Worm (Caenorhabditis elegans) whole organism, L1 larva: Measurements from ENCODE around the gene srx-33.
A peak's percentile ranks its signal among the peaks of the same experiment; 100 is the strongest.

Experiments used
- C16A3.4 ChIP-seq: fragments of 150-350 bp; optimal IDR thresholded peaks from 2 replicates; lab custom pipeline; 2014; ENCODE audit warnings: missing biosample characterization, missing genetic modification characterization
- C34B4.2 ChIP-seq: sonication (generic microtip); optimal IDR thresholded peaks from 2 replicates; lab custom pipeline; 2017; ENCODE audit warnings: mild to moderate bottlenecking, missing genetic modification characterization, missing compliant biosample characterization
- aha-1 ChIP-seq: fragments of 150-350 bp; optimal IDR thresholded peaks from 2 replicates; lab custom pipeline; 2014; ENCODE audit warnings: missing biosample characterization, missing genetic modification characterization
- alr-1 ChIP-seq: fragments of 200-800 bp; sonication (Bioruptor generic); optimal IDR thresholded peaks from 2 replicates; lab custom pipeline; 2018; ENCODE audit warnings: borderline replicate concordance, mild to moderate bottlenecking, missing genetic modification characterization, missing compliant biosample characterization
- aly-2 ChIP-seq: fragments of 150-350 bp; optimal IDR thresholded peaks from 2 replicates; lab custom pipeline; 2014; ENCODE audit warnings: missing biosample characterization, missing genetic modification characterization
- blmp-1 ChIP-seq: fragments of 150-350 bp; optimal IDR thresholded peaks from 2 replicates; lab custom pipeline; 2014; ENCODE audit warnings: missing biosample characterization, missing genetic modification characterization
- ceh-63 ChIP-seq: fragments of 200-800 bp; sonication (Bioruptor generic); optimal IDR thresholded peaks from 2 replicates; lab custom pipeline; 2018; ENCODE audit warnings: mild to moderate bottlenecking, missing genetic modification characterization, missing compliant biosample characterization
- ceh-8 ChIP-seq: fragments of 200-800 bp; sonication (Bioruptor generic); optimal IDR thresholded peaks from 2 replicates; lab custom pipeline; 2018; ENCODE audit warnings: mild to moderate bottlenecking, missing genetic modification characterization, moderate library complexity, missing compliant biosample characterization
- ceh-82 ChIP-seq, 3 experiments: fragments of 150-350 bp in 1 of 3; sonication (generic microtip) in 2 of 3; optimal IDR thresholded peaks; 2 replicates each; lab custom pipeline; 2014 to 2017; ENCODE audit warnings: missing biosample characterization in 3 of 3, missing genetic modification characterization in 3 of 3
- ceh-88 ChIP-seq: fragments of 200-800 bp; sonication (Bioruptor generic); IDR thresholded peaks from 2 replicates; pipeline ENCODE4 v1.3.6; 2022; ENCODE audit warnings: missing genetic modification characterization, missing compliant biosample characterization
- ces-1 ChIP-seq: fragments of 150-350 bp; optimal IDR thresholded peaks from 2 replicates; lab custom pipeline; 2014; ENCODE audit warnings: missing biosample characterization, missing genetic modification reagents, missing genetic modification characterization
- dpl-1 ChIP-seq, 3 experiments: fragments of 150-350 bp in 2 of 3; sonication (generic microtip) in 1 of 3; optimal IDR thresholded peaks; 2 replicates each; lab custom pipeline; 2014 to 2017; ENCODE audit warnings: missing biosample characterization in 3 of 3, missing genetic modification characterization in 3 of 3, missing genetic modification reagents in 3 of 3
- dsc-1 ChIP-seq: sonication (generic microtip); optimal IDR thresholded peaks from 2 replicates; lab custom pipeline; 2016; ENCODE audit warnings: mild to moderate bottlenecking, missing genetic modification characterization, missing compliant biosample characterization
- efl-1 ChIP-seq, 4 experiments: fragments of 150-350 bp; optimal IDR thresholded peaks in 3 of 4; peaks in 1 of 4; 1 replicate in 1 of 4; 2 replicates in 3 of 4; lab custom pipeline; 2014; ENCODE audit warnings: missing biosample characterization in 2 of 4, missing genetic modification characterization in 2 of 4, missing genetic modification reagents in 2 of 4
- efl-3 ChIP-seq: fragments of 200-800 bp; sonication (Bioruptor generic); optimal IDR thresholded peaks from 2 replicates; lab custom pipeline; 2018; ENCODE audit warnings: mild to moderate bottlenecking, missing genetic modification characterization, missing compliant biosample characterization
- egl-27 ChIP-seq, 2 experiments: fragments of 150-350 bp in 1 of 2; sonication (generic microtip); optimal IDR thresholded peaks; 3 replicates each; lab custom pipeline; 2017 to 2018; ENCODE audit warnings: missing biosample characterization in 2 of 2, missing genetic modification characterization in 2 of 2, missing genetic modification reagents in 2 of 2
- elt-2 ChIP-seq: sonication (generic microtip); optimal IDR thresholded peaks from 2 replicates; lab custom pipeline; 2016; ENCODE audit warnings: missing genetic modification characterization, mild to moderate bottlenecking, inconsistent platforms, missing compliant biosample characterization, missing genetic modification reagents
- fkh-10 ChIP-seq: sonication (generic microtip); optimal IDR thresholded peaks from 2 replicates; lab custom pipeline; 2017; ENCODE audit warnings: missing biosample characterization, missing genetic modification reagents, missing genetic modification characterization
- fkh-4 ChIP-seq: sonication (generic microtip); optimal IDR thresholded peaks from 2 replicates; lab custom pipeline; 2016; ENCODE audit warnings: missing compliant biosample characterization, missing genetic modification characterization, borderline replicate concordance
- fkh-8 ChIP-seq: sonication (generic microtip); optimal IDR thresholded peaks from 2 replicates; lab custom pipeline; 2016; ENCODE audit warnings: mild to moderate bottlenecking, missing genetic modification characterization, missing compliant biosample characterization
- fos-1 ChIP-seq: fragments of 150-350 bp; optimal IDR thresholded peaks from 2 replicates; lab custom pipeline; 2014; ENCODE audit warnings: missing biosample characterization, missing genetic modification characterization
- grh-1 ChIP-seq: fragments of 200-800 bp; sonication (Bioruptor generic); IDR thresholded peaks from 2 replicates; pipeline ENCODE4 v1.3.6; 2022; ENCODE audit warnings: missing genetic modification reagents, missing genetic modification characterization, missing compliant biosample characterization
- irx-1 ChIP-seq: sonication (generic microtip); optimal IDR thresholded peaks from 2 replicates; lab custom pipeline; 2016; ENCODE audit warnings: missing genetic modification characterization, missing compliant biosample characterization
- jun-1 ChIP-seq: fragments of 150-350 bp; optimal IDR thresholded peaks from 2 replicates; lab custom pipeline; 2014; ENCODE audit warnings: missing biosample characterization, missing genetic modification reagents, missing genetic modification characterization
- lin-13 ChIP-seq: fragments of 150-350 bp; optimal IDR thresholded peaks from 2 replicates; lab custom pipeline; 2014; ENCODE audit warnings: missing biosample characterization, missing genetic modification reagents, missing genetic modification characterization
- lin-35 ChIP-seq, 2 experiments: fragments of 150-350 bp; optimal IDR thresholded peaks; 2 replicates each; lab custom pipeline; 2014; ENCODE audit warnings: missing biosample characterization in 2 of 2, missing genetic modification characterization in 2 of 2, missing genetic modification reagents in 2 of 2
- lin-39 ChIP-seq: fragments of 150-350 bp; optimal IDR thresholded peaks from 2 replicates; lab custom pipeline; 2014; ENCODE audit warnings: missing biosample characterization, missing genetic modification reagents, missing genetic modification characterization
- lsy-2 ChIP-seq, 2 experiments: fragments of 150-350 bp; optimal IDR thresholded peaks; 2 replicates each; lab custom pipeline; 2014; ENCODE audit warnings: missing biosample characterization in 2 of 2, missing genetic modification characterization in 2 of 2
- mef-2 ChIP-seq: fragments of 150-350 bp; optimal IDR thresholded peaks from 2 replicates; lab custom pipeline; 2014; ENCODE audit warnings: missing biosample characterization, missing genetic modification characterization
- mep-1 ChIP-seq: fragments of 150-350 bp; optimal IDR thresholded peaks from 2 replicates; lab custom pipeline; 2014; ENCODE audit warnings: missing biosample characterization, missing genetic modification characterization
- nhr-12 ChIP-seq: sonication (generic microtip); optimal IDR thresholded peaks from 2 replicates; lab custom pipeline; 2017; ENCODE audit warnings: missing biosample characterization, missing genetic modification characterization
- nhr-19 ChIP-seq: fragments of 200-800 bp; sonication (Bioruptor generic); conservative IDR thresholded peaks from 2 replicates; pipeline ENCODE4 v1.3.6; 2022; ENCODE audit warnings: missing genetic modification characterization, missing compliant biosample characterization
- nhr-20 ChIP-seq: sonication (generic microtip); optimal IDR thresholded peaks from 2 replicates; lab custom pipeline; 2016; ENCODE audit warnings: mild to moderate bottlenecking, missing genetic modification characterization, missing compliant biosample characterization
- nhr-237 ChIP-seq: fragments of 150-350 bp; optimal IDR thresholded peaks from 2 replicates; lab custom pipeline; 2014; ENCODE audit warnings: missing biosample characterization, missing genetic modification characterization
- nhr-47 ChIP-seq: sonication (generic microtip); optimal IDR thresholded peaks from 2 replicates; lab custom pipeline; 2016; ENCODE audit warnings: mild to moderate bottlenecking, missing genetic modification characterization, moderate library complexity, missing compliant biosample characterization
- nhr-71 ChIP-seq: sonication (generic microtip); optimal IDR thresholded peaks from 2 replicates; lab custom pipeline; 2016; ENCODE audit warnings: mild to moderate bottlenecking, missing genetic modification characterization, moderate library complexity, missing compliant biosample characterization
- nhr-76 ChIP-seq: sonication (generic microtip); optimal IDR thresholded peaks from 2 replicates; lab custom pipeline; 2017; ENCODE audit warnings: missing biosample characterization, missing genetic modification characterization
- nhr-77 ChIP-seq: fragments of 150-350 bp; optimal IDR thresholded peaks from 2 replicates; lab custom pipeline; 2014; ENCODE audit warnings: missing biosample characterization, missing genetic modification characterization
- nhr-85 ChIP-seq: sonication (generic microtip); peaks from one replicate; lab custom pipeline; 2016; ENCODE audit warnings: missing genetic modification characterization, inconsistent platforms, missing compliant biosample characterization
- nhr-90 ChIP-seq: sonication (generic microtip); optimal IDR thresholded peaks from 2 replicates; lab custom pipeline; 2016; ENCODE audit warnings: mild to moderate bottlenecking, missing genetic modification characterization, missing compliant biosample characterization; ENCODE audit not compliant: poor library complexity
- pqm-1 ChIP-seq: sonication (generic microtip); optimal IDR thresholded peaks from 3 replicates; lab custom pipeline; 2017; ENCODE audit warnings: missing biosample characterization, missing genetic modification characterization
- rnt-1 ChIP-seq: sonication (generic microtip); optimal IDR thresholded peaks from 2 replicates; lab custom pipeline; 2016; ENCODE audit warnings: mild to moderate bottlenecking, missing genetic modification characterization, moderate library complexity, missing compliant biosample characterization
- snpc-4 ChIP-seq: fragments of 150-350 bp; optimal IDR thresholded peaks from 2 replicates; lab custom pipeline; 2014; ENCODE audit warnings: missing biosample characterization, missing genetic modification characterization
- sup-37 ChIP-seq: fragments of 200-800 bp; sonication (Bioruptor generic); optimal IDR thresholded peaks from 2 replicates; lab custom pipeline; 2018; ENCODE audit warnings: mild to moderate bottlenecking, missing genetic modification characterization, missing compliant biosample characterization
- tbx-2 ChIP-seq: sonication (generic microtip); optimal IDR thresholded peaks from 2 replicates; lab custom pipeline; 2016; ENCODE audit warnings: missing genetic modification characterization, missing compliant biosample characterization
- unc-130 ChIP-seq: fragments of 150-350 bp; optimal IDR thresholded peaks from 2 replicates; lab custom pipeline; 2017; ENCODE audit warnings: missing biosample characterization, missing genetic modification characterization, inconsistent platforms
- unc-30 ChIP-seq: sonication (generic microtip); optimal IDR thresholded peaks from 2 replicates; lab custom pipeline; 2017; ENCODE audit warnings: missing biosample characterization, missing genetic modification characterization
- unc-62 ChIP-seq: fragments of 150-350 bp; optimal IDR thresholded peaks from 2 replicates; lab custom pipeline; 2014; ENCODE audit warnings: missing biosample characterization, missing genetic modification reagents, missing genetic modification characterization
- unc-86 ChIP-seq: sonication (generic microtip); optimal IDR thresholded peaks from 2 replicates; lab custom pipeline; 2016; ENCODE audit warnings: missing genetic modification characterization, missing compliant biosample characterization
- xbp-1 ChIP-seq: sonication (generic microtip); optimal IDR thresholded peaks from 2 replicates; lab custom pipeline; 2016; ENCODE audit warnings: missing genetic modification characterization, missing compliant biosample characterization
- zag-1 ChIP-seq: fragments of 150-350 bp; optimal IDR thresholded peaks from 2 replicates; lab custom pipeline; 2014; ENCODE audit warnings: missing biosample characterization, missing genetic modification characterization
- zip-4 ChIP-seq: fragments of 200-800 bp; sonication (Bioruptor generic); optimal IDR thresholded peaks from 2 replicates; lab custom pipeline; 2018; ENCODE audit warnings: mild to moderate bottlenecking, missing genetic modification characterization, moderate library complexity, missing compliant biosample characterization
- ztf-4 ChIP-seq: fragments of 150-350 bp; optimal IDR thresholded peaks from 2 replicates; lab custom pipeline; 2014; ENCODE audit warnings: missing biosample characterization, missing genetic modification characterization

The srx-33 gene

DNA sequence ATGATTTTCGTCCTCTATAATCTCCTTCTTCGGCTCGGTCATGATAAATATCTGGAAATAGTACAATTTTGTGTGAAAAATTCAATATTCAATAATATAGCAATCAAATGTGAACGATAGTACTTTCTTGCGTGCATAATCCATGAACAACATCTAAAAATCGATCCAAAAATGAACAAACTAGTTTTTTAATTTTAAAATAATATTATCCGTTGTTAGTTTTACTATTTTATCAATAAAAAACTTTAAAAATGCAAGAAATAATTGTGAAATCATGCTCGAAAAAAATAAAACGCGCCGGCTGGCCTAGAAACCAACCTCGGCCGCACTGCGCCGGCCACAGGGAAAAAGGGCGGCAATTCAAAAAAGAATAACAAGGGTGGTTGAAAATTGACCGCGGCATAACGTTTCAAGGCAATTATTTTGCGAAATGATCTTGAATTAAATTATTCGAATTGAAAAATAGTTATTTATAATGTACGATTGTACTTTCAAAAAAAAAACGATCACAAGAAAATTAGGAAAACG, 34.0 kb downstream of the srx-33 start, which contains the start of gene mys-1 (continued):
- TF ChIP-seq ceh-88 (GFP tag; lab: Robert Waterston, UW): no peak
- peak; percentile 72 for TF ChIP-seq dsc-1 (tag; lab: Kevin White, UChicago)
- no peak for TF ChIP-seq nhr-77
- TF ChIP-seq C34B4.2 (tag; lab: Kevin White, UChicago): no peak
- TF ChIP-seq mef-2 (tag; lab: Kevin White, UChicago): no peak
- TF ChIP-seq sup-37 (GFP tag; lab: Kevin White, UChicago): no peak
- TF ChIP-seq ceh-8: peak; percentile 36
- TF ChIP-seq ces-1 (GFP tag; lab: Kevin White, UChicago): no peak
- TF ChIP-seq efl-1 (optimal IDR thresholded peaks at IDR 0.05; lab: Kevin White, UChicago): peak; percentile 93 to 94
- TF ChIP-seq efl-1 (GFP tag; optimal IDR thresholded peaks at IDR 0.05 in 1 of 2; lab: Kevin White, UChicago): peak; percentile 93 to 99
- TF ChIP-seq blmp-1 (tag; lab: Kevin White, UChicago): no peak
- no peak for TF ChIP-seq efl-3 (GFP tag; lab: Kevin White, UChicago)
- peak; percentile 52 for TF ChIP-seq fkh-8 (tag; lab: Kevin White, UChicago)
- peak; percentile 76 for TF ChIP-seq irx-1
- no peak for TF ChIP-seq nhr-12 (tag; lab: Kevin White, UChicago)
- peak; percentile 88 for TF ChIP-seq nhr-85 (tag; lab: Kevin White, UChicago)
- peak; percentile 34 for TF ChIP-seq lin-13
- TF ChIP-seq unc-62 (GFP tag; lab: Kevin White, UChicago): no peak
- TF ChIP-seq nhr-71 (tag; lab: Kevin White, UChicago): peak; percentile 83
- no peak for TF ChIP-seq unc-30 (tag; lab: Kevin White, UChicago)
- peak; percentile 97 for TF ChIP-seq rnt-1 (tag; lab: Kevin White, UChicago)
- no peak for TF ChIP-seq grh-1 (GFP tag; lab: Robert Waterston, UW)
- no peak for TF ChIP-seq fkh-10 (GFP tag; lab: Kevin White, UChicago)
- peak; percentile 10 for TF ChIP-seq jun-1 (tag; lab: Kevin White, UChicago)
- TF ChIP-seq nhr-19 (GFP tag; lab: Robert Waterston, UW): peak; percentile 69
- peak; percentile 84 for TF ChIP-seq tbx-2 (tag; lab: Kevin White, UChicago)
- TF ChIP-seq C16A3.4 (tag; lab: Kevin White, UChicago): peak; percentile 32
- TF ChIP-seq elt-2: no peak
- TF ChIP-seq unc-86 (tag; lab: Kevin White, UChicago): peak; percentile 59
- no peak for TF ChIP-seq fos-1 (tag; lab: Kevin White, UChicago)
- TF ChIP-seq alr-1 (tag; lab: Kevin White, UChicago): no peak
- peak; percentile 48 to 54 for TF ChIP-seq lsy-2 (tag; optimal IDR thresholded peaks at IDR 0.05; lab: Kevin White, UChicago)
- TF ChIP-seq dpl-1 (GFP tag; optimal IDR thresholded peaks at IDR 0.05; lab: Kevin White, UChicago): peak; percentile 86 to 94 (median 90)
- peak; percentile 84 for TF ChIP-seq nhr-90
- TF ChIP-seq nhr-76 (tag; lab: Kevin White, UChicago): no peak
- peak; percentile 83 for TF ChIP-seq nhr-47
- TF ChIP-seq mep-1 (tag; lab: Kevin White, UChicago): peak; percentile 54
- TF ChIP-seq lin-39 (tag; lab: Kevin White, UChicago): peak; percentile 29
- no peak for TF ChIP-seq pqm-1 (tag; lab: Kevin White, UChicago)
- TF ChIP-seq lin-35 (GFP tag; optimal IDR thresholded peaks at IDR 0.05; lab: Kevin White, UChicago): peak; percentile 95
- TF ChIP-seq ceh-82 (tag; optimal IDR thresholded peaks at IDR 0.05; lab: Kevin White, UChicago): peak; percentile 31 to 41 (median 35)
- TF ChIP-seq nhr-237 (tag; lab: Kevin White, UChicago): no peak
- TF ChIP-seq zag-1 (tag; lab: Kevin White, UChicago): no peak
- no peak for TF ChIP-seq egl-27 (tag; optimal IDR thresholded peaks at IDR 0.05; lab: Kevin White, UChicago)
- no peak for TF ChIP-seq aly-2
- no peak for TF ChIP-seq ceh-63
- no peak for TF ChIP-seq ztf-4 (tag; lab: Kevin White, UChicago)
- TF ChIP-seq aha-1 (tag; lab: Kevin White, UChicago): no peak
- no peak for TF ChIP-seq unc-130 (tag; lab: Kevin White, UChicago)
- TF ChIP-seq snpc-4 (tag; lab: Kevin White, UChicago): peak; percentile 17
- peak; percentile 72 for TF ChIP-seq fkh-4 (tag; lab: Kevin White, UChicago)
- TF ChIP-seq zip-4: no peak
- peak; percentile 77 for TF ChIP-seq xbp-1
- TF ChIP-seq nhr-20 (tag; lab: Kevin White, UChicago): peak; percentile 83
